Fruit fly (Drosophila melanogaster): ENCODE results near the gene Flacc.

Gene Flacc

dm6 chrX:18893433-18893832 is at the start of gene Flacc (continued):
- peak; percentile 46 for TF ChIP-seq trem (tag; optimal IDR thresholded peaks at IDR 0.05)
- TF ChIP-seq CG18011 (GFP tag; optimal IDR thresholded peaks at IDR 0.05): no peak
- peak; percentile 3 for TF ChIP-seq CoRest (tag; optimal IDR thresholded peaks at IDR 0.05)
- peak; percentile 81 for TF ChIP-seq CG2116 (GFP tag; optimal IDR thresholded peaks at IDR 0.05)
- peak; percentile 91 for TF ChIP-seq Bgb (GFP tag; IDR thresholded peaks at IDR 0.05; ENCODE audit: partially characterized antibody)
- TF ChIP-seq CG14710 (tag; optimal IDR thresholded peaks at IDR 0.05): peak; percentile 26
- peak; percentile 85 for TF ChIP-seq Scr (GFP tag; IDR thresholded peaks at IDR 0.05; ENCODE audit: partially characterized antibody)
- TF ChIP-seq sima (GFP tag; optimal IDR thresholded peaks at IDR 0.05): no peak
- 0 out of 3 replicates have a peak, but pooled peaks have one; percentile 40 for TF ChIP-seq CG34422 (GFP tag; IDR thresholded peaks at IDR 0.05)
- TF ChIP-seq CG7987 (GFP tag; optimal IDR thresholded peaks at IDR 0.05): no peak
- peak; percentile 62 for TF ChIP-seq MBD-R2 (GFP tag; IDR thresholded peaks at IDR 0.05)
- TF ChIP-seq Hsf (GFP tag; optimal IDR thresholded peaks at IDR 0.05): no peak
- TF ChIP-seq BEAF-32 (GFP tag; optimal IDR thresholded peaks at IDR 0.05): peak; percentile 76
- TF ChIP-seq HLH4C (GFP tag; IDR thresholded peaks at IDR 0.05; ENCODE audit: partially characterized antibody): peak; percentile 92
- no peak for TF ChIP-seq CG8359 (GFP tag; optimal IDR thresholded peaks at IDR 0.05; ENCODE audit: borderline replicate concordance)
- peak; percentile 85 for TF ChIP-seq unc-4 (GFP tag; IDR thresholded peaks at IDR 0.05; ENCODE audit: partially characterized antibody)
- no peak for TF ChIP-seq ash1 (GFP tag; optimal IDR thresholded peaks at IDR 0.05)
- TF ChIP-seq CG8924 (tag; optimal IDR thresholded peaks at IDR 0.05): peak; percentile 13
- peak; percentile 80 for TF ChIP-seq Doc3 (GFP tag; IDR thresholded peaks at IDR 0.05; ENCODE audit: partially characterized antibody)
- no peak for TF ChIP-seq CG12769 (tag; optimal IDR thresholded peaks at IDR 0.05)
- peak; percentile 70 for TF ChIP-seq hb (GFP tag; IDR thresholded peaks at IDR 0.05; ENCODE audit: partially characterized antibody)
- TF ChIP-seq ase (GFP tag; IDR thresholded peaks at IDR 0.05): no peak
- TF ChIP-seq knrl (GFP tag; IDR thresholded peaks at IDR 0.05; ENCODE audit: partially characterized antibody): peak; percentile 77
- peak; percentile 74 for TF ChIP-seq inv (GFP tag; IDR thresholded peaks at IDR 0.05; ENCODE audit: partially characterized antibody)
- peak; percentile 76 for TF ChIP-seq ato (GFP tag; IDR thresholded peaks at IDR 0.05; ENCODE audit: partially characterized antibody)
- no peak for TF ChIP-seq fd3F (GFP tag; optimal IDR thresholded peaks at IDR 0.05)
- no peak for TF ChIP-seq ken (GFP tag; IDR thresholded peaks at IDR 0.05)
- TF ChIP-seq pb (GFP tag; optimal IDR thresholded peaks at IDR 0.05): no peak
- peak; percentile 62 for TF ChIP-seq CG15514 (GFP tag; optimal IDR thresholded peaks at IDR 0.05)
- peak; percentile 90 for TF ChIP-seq CG6791 (GFP tag; IDR thresholded peaks at IDR 0.05; ENCODE audit: partially characterized antibody)
- TF ChIP-seq CG4424 (GFP tag; optimal IDR thresholded peaks at IDR 0.05): no peak
- peak; percentile 79 for TF ChIP-seq vnd (GFP tag; IDR thresholded peaks at IDR 0.05; ENCODE audit: partially characterized antibody)
- no peak for TF ChIP-seq CG18764 (GFP tag; optimal IDR thresholded peaks at IDR 0.05)
- TF ChIP-seq hbn (GFP tag; IDR thresholded peaks at IDR 0.05; ENCODE audit: partially characterized antibody): peak; percentile 71
- peak; percentile 86 for TF ChIP-seq Dp (GFP tag; optimal IDR thresholded peaks at IDR 0.05)
- TF ChIP-seq CG42726 (GFP tag; IDR thresholded peaks at IDR 0.05; ENCODE audit: partially characterized antibody): peak; percentile 37; the same call in 1 of the 2 replicates
- peak; percentile 73 for TF ChIP-seq nerfin-2 (GFP tag; IDR thresholded peaks at IDR 0.05; ENCODE audit: partially characterized antibody)
- TF ChIP-seq zen2 (GFP tag; IDR thresholded peaks at IDR 0.05; ENCODE audit: partially characterized antibody): peak; percentile 90
- peak; percentile 55 for TF ChIP-seq Sry-δ (GFP tag; optimal IDR thresholded peaks at IDR 0.05)
- peak; percentile 71 for TF ChIP-seq stwl (tag; optimal IDR thresholded peaks at IDR 0.05)
